Worm (Caenorhabditis elegans) whole organism, L2 larva: ENCODE measurements around the gene Y102A11A.2.

Experiments
- lin-13 ChIP-seq: fragments of 150-350 bp; optimal IDR thresholded peaks from 2 replicates; lab custom pipeline; 2014; ENCODE audit warnings: missing biosample characterization, missing genetic modification reagents, missing genetic modification characterization
- lsy-2 ChIP-seq, 2 experiments: fragments of 150-350 bp in 1 of 2; sonication (generic microtip) in 1 of 2; optimal IDR thresholded peaks; 2 replicates each; lab custom pipeline; 2014 to 2017; ENCODE audit warnings: missing biosample characterization in 2 of 2, missing genetic modification characterization in 2 of 2
- mdl-1 ChIP-seq, 2 experiments: fragments of 150-350 bp in 1 of 2; sonication (generic microtip) in 1 of 2; optimal IDR thresholded peaks; 2 replicates each; lab custom pipeline; 2017; ENCODE audit warnings: missing biosample characterization in 2 of 2, missing genetic modification characterization in 2 of 2
- nhr-10 ChIP-seq: sonication (generic microtip); optimal IDR thresholded peaks from 2 replicates; lab custom pipeline; 2017; ENCODE audit warnings: missing biosample characterization, missing genetic modification characterization
- nhr-129 ChIP-seq: fragments of 150-350 bp; optimal IDR thresholded peaks from 2 replicates; lab custom pipeline; 2014; ENCODE audit warnings: missing biosample characterization, missing genetic modification characterization
- nhr-6 ChIP-seq: fragments of 150-350 bp; optimal IDR thresholded peaks from 2 replicates; lab custom pipeline; 2014; ENCODE audit warnings: missing biosample characterization, missing genetic modification characterization
- nhr-77 ChIP-seq: fragments of 150-350 bp; optimal IDR thresholded peaks from 2 replicates; lab custom pipeline; 2014; ENCODE audit warnings: missing biosample characterization, missing genetic modification characterization
- sem-4 ChIP-seq: fragments of 150-350 bp; optimal IDR thresholded peaks from 2 replicates; lab custom pipeline; 2014; ENCODE audit warnings: missing biosample characterization, missing genetic modification reagents, missing genetic modification characterization
- snpc-4 ChIP-seq: fragments of 150-350 bp; optimal IDR thresholded peaks from 2 replicates; lab custom pipeline; 2014; ENCODE audit warnings: missing biosample characterization, missing genetic modification characterization
- unc-55 ChIP-seq: fragments of 150-350 bp; sonication (generic microtip); optimal IDR thresholded peaks from 3 replicates; lab custom pipeline; 2014; ENCODE audit warnings: missing biosample characterization, missing genetic modification reagents, missing genetic modification characterization
- zag-1 ChIP-seq: fragments of 150-350 bp; optimal IDR thresholded peaks from 2 replicates; lab custom pipeline; 2014; ENCODE audit warnings: missing biosample characterization, missing genetic modification characterization
- ztf-1 ChIP-seq: fragments of 200-800 bp; sonication (Bioruptor generic); conservative IDR thresholded peaks from 2 replicates; pipeline ENCODE4 v1.3.6; 2022; ENCODE audit warnings: missing genetic modification characterization, missing compliant biosample characterization
- ztf-11 ChIP-seq: sonication (generic microtip); optimal IDR thresholded peaks from 2 replicates; lab custom pipeline; 2017; ENCODE audit warnings: missing biosample characterization, missing genetic modification characterization
- ztf-4 ChIP-seq: fragments of 150-350 bp; optimal IDR thresholded peaks from 2 replicates; lab custom pipeline; 2014; ENCODE audit warnings: missing biosample characterization, missing genetic modification characterization

- TF ChIP-seq sem-4 (tag; lab: Kevin White, UChicago) (no peak), ztf-1 (no peak), nhr-129 (tag; lab: Kevin White, UChicago) (no peak), zag-1 (tag; lab: Kevin White, UChicago) (no peak), ztf-11 (no peak), mdl-1 (tag; optimal IDR thresholded peaks at IDR 0.05; lab: Kevin White, UChicago) (no peak), snpc-4 (tag; lab: Kevin White, UChicago) (no peak), ztf-4 (tag; lab: Kevin White, UChicago) (no peak), nhr-6 (tag; lab: Kevin White, UChicago) (no peak), nhr-77 (tag; lab: Kevin White, UChicago) (no peak), nhr-10 (tag; lab: Kevin White, UChicago) (no peak), lsy-2 (tag; optimal IDR thresholded peaks at IDR 0.05; lab: Kevin White, UChicago) (no peak), lin-13 (GFP tag; lab: Kevin White, UChicago) (no peak), unc-55 (GFP tag; lab: Kevin White, UChicago) (no peak)
These were observed 7.6 kb upstream of the Y102A11A.2 start, which contains the start of gene Y102A11A.3 for ce11 chrX:2018848-2019247.
